Fruit fly (Drosophila melanogaster) whole organism, pupa: ENCODE data around the gene SMC3.
A peak's percentile ranks its signal among the peaks of the same experiment; 100 is the strongest.

Experiments used
- CG10348 ChIP-seq: fragments of 200-800 bp; sonication (Bioruptor generic); IDR thresholded peaks from 2 replicates; pipeline ENCODE4 v1.3.6; 2022; ENCODE audit warnings: missing biosample characterization, missing genetic modification characterization
- CG12605 ChIP-seq: fragments of 200-800 bp; sonication (Bioruptor generic); IDR thresholded peaks from 2 replicates; pipeline ENCODE4 v1.3.6; 2022; ENCODE audit warnings: missing biosample characterization, missing genetic modification characterization
- CG13204 ChIP-seq: fragments of 200-800 bp; sonication (Bioruptor generic); optimal IDR thresholded peaks from 2 replicates; lab custom pipeline; 2018; ENCODE audit warnings: missing biosample characterization, mild to moderate bottlenecking, missing genetic modification characterization, moderate library complexity
- CG14655 ChIP-seq: fragments of 200-800 bp; sonication (Bioruptor generic); optimal IDR thresholded peaks from 3 replicates; lab custom pipeline; 2017; ENCODE audit warnings: mild to moderate bottlenecking, missing biosample characterization, missing genetic modification reagents, missing genetic modification characterization
- CG15710 ChIP-seq: fragments of 200-800 bp; sonication (Bioruptor generic); optimal IDR thresholded peaks from 2 replicates; lab custom pipeline; 2018; ENCODE audit warnings: missing biosample characterization, mild to moderate bottlenecking, missing genetic modification characterization, moderate library complexity
- CG17806 ChIP-seq: fragments of 200-800 bp; sonication (Bioruptor generic); optimal IDR thresholded peaks from 2 replicates; lab custom pipeline; 2018; ENCODE audit warnings: missing biosample characterization, mild to moderate bottlenecking, missing genetic modification characterization, moderate library complexity
- CG32121 ChIP-seq: fragments of 200-800 bp; sonication (Bioruptor generic); IDR thresholded peaks from 2 replicates; pipeline ENCODE4 v1.3.6; 2022; ENCODE audit warnings: missing biosample characterization, missing genetic modification characterization
- CG34367 ChIP-seq: fragments of 200-800 bp; sonication (Bioruptor generic); optimal IDR thresholded peaks from 2 replicates; lab custom pipeline; 2018; ENCODE audit warnings: missing biosample characterization, mild to moderate bottlenecking, missing genetic modification characterization
- CG4496 ChIP-seq: fragments of 200-800 bp; sonication (Bioruptor generic); IDR thresholded peaks from 3 replicates; pipeline ENCODE4 v1.3.6; 2022; ENCODE audit warnings: missing biosample characterization, missing genetic modification characterization
- CG8159 ChIP-seq: fragments of 200-800 bp; sonication (Bioruptor generic); optimal IDR thresholded peaks from 3 replicates; lab custom pipeline; 2018; ENCODE audit warnings: missing biosample characterization, mild to moderate bottlenecking, missing genetic modification characterization, moderate library complexity
- CG8301 ChIP-seq: fragments of 200-800 bp; sonication (Bioruptor generic); optimal IDR thresholded peaks from 2 replicates; lab custom pipeline; 2018; ENCODE audit warnings: missing biosample characterization, mild to moderate bottlenecking, missing genetic modification characterization
- CG9948 ChIP-seq: fragments of 200-800 bp; sonication (Bioruptor generic); optimal IDR thresholded peaks from 2 replicates; lab custom pipeline; 2018; ENCODE audit warnings: missing biosample characterization, mild to moderate bottlenecking, missing genetic modification characterization, moderate library complexity
- D1 ChIP-seq: fragments of 200-800 bp; sonication (Bioruptor generic); optimal IDR thresholded peaks from 2 replicates; lab custom pipeline; 2018; ENCODE audit warnings: missing biosample characterization, mild to moderate bottlenecking, missing genetic modification characterization, moderate library complexity
- EcR ChIP-seq: fragments of 200-800 bp; sonication (Bioruptor generic); optimal IDR thresholded peaks from 3 replicates; lab custom pipeline; 2019; ENCODE audit warnings: missing biosample characterization, missing genetic modification characterization, mild to moderate bottlenecking, moderate library complexity, missing genetic modification reagents
- Ets98B ChIP-seq: fragments of 200-800 bp; sonication (Bioruptor generic); IDR thresholded peaks from 2 replicates; pipeline ENCODE4 v1.3.6; 2022; ENCODE audit warnings: missing biosample characterization, missing genetic modification characterization
- Pif1A ChIP-seq: fragments of 200-800 bp; sonication (Bioruptor generic); optimal IDR thresholded peaks from 3 replicates; lab custom pipeline; 2016; ENCODE audit warnings: missing biosample characterization, missing genetic modification characterization
- Pif1B ChIP-seq: fragments of 200-800 bp; sonication (Bioruptor generic); optimal IDR thresholded peaks from 3 replicates; lab custom pipeline; 2016; ENCODE audit warnings: missing biosample characterization, missing genetic modification characterization
- Snoo ChIP-seq: fragments of 200-800 bp; sonication (Bioruptor generic); optimal IDR thresholded peaks from 3 replicates; lab custom pipeline; 2017; ENCODE audit warnings: missing biosample characterization, mild to moderate bottlenecking, missing genetic modification characterization, inconsistent platforms
- fd96Ca ChIP-seq: fragments of 200-800 bp; sonication (Bioruptor generic); IDR thresholded peaks from 3 replicates; pipeline ENCODE4 v1.3.6; 2022; ENCODE audit warnings: missing biosample characterization, missing genetic modification characterization
- gl ChIP-seq: fragments of 200-800 bp; sonication (Bioruptor generic); optimal IDR thresholded peaks from 2 replicates; lab custom pipeline; 2018; ENCODE audit warnings: missing biosample characterization, mild to moderate bottlenecking, missing genetic modification characterization
- rn ChIP-seq: fragments of 200-800 bp; sonication (Bioruptor generic); IDR thresholded peaks from 2 replicates; pipeline ENCODE4 v1.3.6; 2022; ENCODE audit warnings: missing biosample characterization, missing genetic modification characterization

SMC3 gene

dm6 chrX:16637106-16637590, 43.9 kb upstream of the SMC3 start, which contains the start of gene Rok:
TSS of gene Rok (minus strand) at chrX:16637414.
- TF ChIP-seq CG12605 (GFP tag; lab: Robert Waterston, UW) (no peak), CG13204 (GFP tag; lab: Kevin White, UChicago) (peak; percentile 41), EcR (GFP tag; lab: Kevin White, UChicago) (peak; percentile 22)
- TF ChIP-seq, all 21 proteins: peak for 2

dm6 chrX:16633181-16633957, 40.1 kb upstream of the SMC3 start:
- peak; percentile 65 for TF ChIP-seq CG32121
- peak; percentile 2; the same call in 1 of the 2 replicates for TF ChIP-seq rn
- peak; percentile 32 for TF ChIP-seq EcR (GFP tag; lab: Kevin White, UChicago)
- TF ChIP-seq CG12605 (GFP tag; lab: Robert Waterston, UW) = peak; percentile 34; the same call in 1 of the 2 replicates
- no peak for TF ChIP-seq Snoo (tag; lab: Kevin White, UChicago)
- peak; percentile 8 for TF ChIP-seq CG15710 (tag; lab: Kevin White, UChicago)
- TF ChIP-seq CG13204 (GFP tag; lab: Kevin White, UChicago) = peak; percentile 41
- no peak for TF ChIP-seq CG10348 (GFP tag; lab: Robert Waterston, UW)
- TF ChIP-seq Pif1A = no peak
- TF ChIP-seq CG17806 (tag; lab: Kevin White, UChicago) = no peak
- no peak for TF ChIP-seq Pif1B
- TF ChIP-seq gl (tag; lab: Kevin White, UChicago) = peak; percentile 63
- TF ChIP-seq Ets98B (GFP tag; lab: Robert Waterston, UW) = peak; percentile 30; the same call in 1 of the 2 replicates
- TF ChIP-seq CG14655 (GFP tag; lab: Kevin White, UChicago) = peak; percentile 71
- TF ChIP-seq CG34367 = no peak
- no peak for TF ChIP-seq CG9948 (tag; lab: Kevin White, UChicago)
- peak; percentile 10 for TF ChIP-seq CG8301
- peak; percentile 65; the same call in 2 of the 3 replicates for TF ChIP-seq CG4496 (GFP tag; lab: Robert Waterston, UW)
- TF ChIP-seq fd96Ca (GFP tag; lab: Robert Waterston, UW) = peak; percentile 66; the same call in 2 of the 3 replicates
- peak; percentile 21 for TF ChIP-seq CG8159 (tag; lab: Kevin White, UChicago)
- no peak for TF ChIP-seq D1 (tag; lab: Kevin White, UChicago)

- TF ChIP-seq Ets98B (GFP tag; lab: Robert Waterston, UW) = no peak
- TF ChIP-seq CG4496 (GFP tag; lab: Robert Waterston, UW) = no peak
- no peak for TF ChIP-seq Pif1A
- no peak for TF ChIP-seq CG17806 (tag; lab: Kevin White, UChicago)
- TF ChIP-seq CG13204 (GFP tag; lab: Kevin White, UChicago) = no peak
- TF ChIP-seq CG14655 (GFP tag; lab: Kevin White, UChicago) = no peak
- no peak for TF ChIP-seq CG34367
- no peak for TF ChIP-seq rn
- TF ChIP-seq CG32121 = no peak
- no peak for TF ChIP-seq Snoo (tag; lab: Kevin White, UChicago)
- TF ChIP-seq CG15710 (tag; lab: Kevin White, UChicago) = no peak
- no peak for TF ChIP-seq gl (tag; lab: Kevin White, UChicago)
- no peak for TF ChIP-seq CG8159 (tag; lab: Kevin White, UChicago)
- TF ChIP-seq CG9948 (tag; lab: Kevin White, UChicago) = no peak
- no peak for TF ChIP-seq fd96Ca (GFP tag; lab: Robert Waterston, UW)
- TF ChIP-seq CG10348 (GFP tag; lab: Robert Waterston, UW) = no peak
Measured at dm6 chrX:16632135-16632534, 38.9 kb upstream of the SMC3 start, which contains the start of gene CG9777. TSS of gene CG9777 (minus strand) at chrX:16632235.

- TF ChIP-seq CG15710 (tag; lab: Kevin White, UChicago) = no peak
- no peak for TF ChIP-seq gl (tag; lab: Kevin White, UChicago)
- TF ChIP-seq CG8301 = no peak
Measured at dm6 chrX:16624519-16624918, 31.3 kb upstream of the SMC3 start.

DNA sequence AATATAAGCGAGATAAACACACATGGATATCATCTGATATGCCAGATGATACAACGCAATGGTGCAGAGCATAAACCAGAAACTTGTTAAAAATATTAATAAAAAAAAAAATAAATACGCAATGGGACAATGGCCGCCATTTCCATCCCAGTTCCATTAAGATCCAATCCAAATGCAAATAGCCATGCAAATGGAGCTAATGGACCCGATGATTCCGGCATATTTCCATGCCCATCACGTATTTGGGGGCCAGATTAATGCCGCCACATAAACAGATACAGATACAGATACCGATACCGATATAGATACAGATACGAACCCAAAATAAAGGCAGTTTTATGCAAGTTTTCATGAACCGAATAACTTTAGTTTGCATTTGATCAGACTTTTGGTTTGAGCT, 30.3 kb upstream of the SMC3 start:
- TF ChIP-seq EcR (GFP tag; lab: Kevin White, UChicago) = no peak
- TF ChIP-seq rn = no peak
- no peak for TF ChIP-seq fd96Ca (GFP tag; lab: Robert Waterston, UW)
- TF ChIP-seq, all 21 proteins: peak for 0

DNA sequence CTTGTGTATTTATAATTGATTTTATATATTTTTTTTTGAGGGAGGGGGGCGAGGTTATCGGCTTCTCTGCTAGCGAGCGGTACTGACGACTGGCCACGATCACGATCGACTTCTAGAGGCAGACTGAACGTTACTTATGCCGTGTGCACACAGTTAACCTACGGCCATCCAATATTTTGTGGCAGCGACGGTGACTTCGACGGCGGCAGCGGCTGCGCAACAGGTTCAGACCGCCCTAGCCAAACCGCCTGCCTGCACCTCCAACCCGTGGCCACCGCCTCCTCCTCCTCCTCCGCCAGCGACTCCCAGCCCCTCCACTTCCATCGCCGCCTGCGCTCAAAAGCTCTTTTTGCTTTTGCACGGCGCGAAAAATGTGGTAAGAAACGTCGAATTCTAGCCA, 28.2 kb upstream of the SMC3 start, which contains the start of gene CG9782:
TSS of gene CG9782 (minus strand) at position 128 of the 400 bp plus-strand sequence.
- TF ChIP-seq CG4496 (GFP tag; lab: Robert Waterston, UW) (peak; percentile 33; the same call in 1 of the 3 replicates), CG12605 (GFP tag; lab: Robert Waterston, UW) (no peak), EcR (GFP tag; lab: Kevin White, UChicago) (peak; percentile 62), Ets98B (GFP tag; lab: Robert Waterston, UW) (peak; percentile 32; the same call in 1 of the 2 replicates), D1 (tag; lab: Kevin White, UChicago) (no peak), CG13204 (GFP tag; lab: Kevin White, UChicago) (peak; percentile 99)
